Fruit fly (Drosophila melanogaster): ENCODE results near the gene CG16721.
A peak's percentile ranks its signal among the peaks of the same experiment; 100 is the strongest.

The CG16721 gene

DNA sequence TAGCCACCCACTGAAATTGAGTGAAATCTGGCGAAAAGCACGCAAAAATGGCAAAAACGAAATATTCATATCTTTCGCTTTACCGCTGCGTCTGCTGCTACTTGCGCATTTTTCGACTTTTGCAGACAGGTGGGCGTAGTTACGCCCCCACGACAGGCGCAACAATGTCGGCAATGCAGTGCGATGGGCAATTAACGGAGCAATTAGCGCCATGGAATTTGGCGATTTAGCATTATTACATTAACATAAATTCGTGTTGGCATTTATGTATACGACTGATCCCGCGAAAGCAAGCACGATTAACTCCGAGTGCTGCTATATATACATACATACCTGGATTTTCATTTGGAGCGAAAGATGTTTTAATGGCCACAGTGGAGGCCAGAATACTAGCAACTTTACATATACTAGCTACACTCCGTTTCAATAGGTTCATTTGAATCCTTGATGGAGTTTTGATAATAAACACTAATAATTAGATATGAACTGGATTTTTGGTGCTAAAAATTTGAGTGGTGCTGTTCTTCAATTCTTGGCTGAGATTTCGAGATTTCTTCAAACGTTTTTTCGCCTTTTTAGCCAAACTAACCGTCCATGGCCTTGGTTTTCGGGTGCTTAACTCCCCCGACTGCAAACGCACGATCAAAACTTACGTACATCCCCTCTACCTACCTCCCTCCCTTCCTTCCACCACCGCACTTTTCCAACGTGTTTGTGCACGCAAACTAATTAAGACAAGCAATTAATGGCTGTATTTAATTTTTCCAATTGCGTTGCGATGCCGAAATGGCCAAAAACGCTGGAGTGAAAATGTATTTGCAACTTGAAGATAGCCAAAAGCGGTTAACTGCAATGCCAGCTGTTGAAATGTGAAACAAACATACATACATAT, 17.4 kb downstream of the CG16721 start (continued):
- TF ChIP-seq E2f2 (GFP tag; IDR thresholded peaks at IDR 0.05), result 0 out of 2 replicates have a peak, but pooled peaks have one; percentile 14
- peak; percentile 33; the same call in 1 of the 2 replicates for TF ChIP-seq H2.0 (GFP tag; IDR thresholded peaks at IDR 0.05)
- TF ChIP-seq CG15269 (tag; optimal IDR thresholded peaks at IDR 0.05), result peak; percentile 30
- peak; percentile 47; the same call in 1 of the 3 replicates for TF ChIP-seq CG11695 (GFP tag; IDR thresholded peaks at IDR 0.05)
- no peak for TF ChIP-seq CG31224 (GFP tag; IDR thresholded peaks at IDR 0.05)
- no peak for TF ChIP-seq NFAT (GFP tag; IDR thresholded peaks at IDR 0.05)
- TF ChIP-seq jumu (GFP tag; optimal IDR thresholded peaks at IDR 0.05), result no peak
- no peak for TF ChIP-seq oc (tag; optimal IDR thresholded peaks at IDR 0.05)
- no peak for TF ChIP-seq Dad (GFP tag; optimal IDR thresholded peaks at IDR 0.05)
- no peak for TF ChIP-seq CG13624 (GFP tag; optimal IDR thresholded peaks at IDR 0.05)
- peak; percentile 16 for TF ChIP-seq bcd (GFP tag; optimal IDR thresholded peaks at IDR 0.05)
- TF ChIP-seq CG12659 (GFP tag; optimal IDR thresholded peaks at IDR 0.05), result peak; percentile 14
- peak; percentile 12 for TF ChIP-seq CG10267 (tag; optimal IDR thresholded peaks at IDR 0.05)
- no peak for TF ChIP-seq dm (GFP tag; optimal IDR thresholded peaks at IDR 0.05)
- TF ChIP-seq pum (GFP tag; optimal IDR thresholded peaks at IDR 0.05), result no peak
- TF ChIP-seq CG8290 (GFP tag; optimal IDR thresholded peaks at IDR 0.05), result no peak
- TF ChIP-seq CG8290 (tag; optimal IDR thresholded peaks at IDR 0.05), result peak in 1 of 2 experiments; percentile 30
- peak; percentile 9 for TF ChIP-seq Atf-2 (GFP tag; optimal IDR thresholded peaks at IDR 0.05)
- TF ChIP-seq NK7.1 (GFP tag; optimal IDR thresholded peaks at IDR 0.05), result no peak
- TF ChIP-seq Rx (GFP tag; IDR thresholded peaks at IDR 0.05), result 0 out of 2 replicates have a peak, but pooled peaks have one; percentile 33
- TF ChIP-seq Hsf (GFP tag; optimal IDR thresholded peaks at IDR 0.05), result peak; percentile 35
- TF ChIP-seq lmd (GFP tag; IDR thresholded peaks at IDR 0.05), result peak; percentile 50
- TF ChIP-seq seq (GFP tag; IDR thresholded peaks at IDR 0.05), result no peak
- no peak for TF ChIP-seq usp (GFP tag; optimal IDR thresholded peaks at IDR 0.05)
- TF ChIP-seq psq (GFP tag; optimal IDR thresholded peaks at IDR 0.05), result no peak
- TF ChIP-seq Side (GFP tag; optimal IDR thresholded peaks at IDR 0.05), result no peak
- peak; percentile 13; the same call in 1 of the 2 replicates for TF ChIP-seq CG32532 (GFP tag; IDR thresholded peaks at IDR 0.05)
- peak; percentile 42 for TF ChIP-seq CG6689 (GFP tag; IDR thresholded peaks at IDR 0.05)
- peak; percentile 53 for TF ChIP-seq Sox102F (GFP tag; optimal IDR thresholded peaks at IDR 0.05)
- no peak for TF ChIP-seq peb (GFP tag; IDR thresholded peaks at IDR 0.05)
- no peak for TF ChIP-seq ac (GFP tag; optimal IDR thresholded peaks at IDR 0.05)
- no peak for TF ChIP-seq toy (GFP tag; IDR thresholded peaks at IDR 0.05)
- TF ChIP-seq CG7928 (GFP tag; optimal IDR thresholded peaks at IDR 0.05), result no peak
- TF ChIP-seq Drgx (GFP tag; IDR thresholded peaks at IDR 0.05), result peak; percentile 53; the same call in 1 of the 2 replicates
- peak; percentile 81 for TF ChIP-seq ci (GFP tag; IDR thresholded peaks at IDR 0.05)
- peak in 1 of 2 experiments; percentile 61 for TF ChIP-seq bsh (GFP tag; optimal IDR thresholded peaks at IDR 0.05)
- peak; percentile 52; the same call in 2 of the 3 replicates for TF ChIP-seq dysf (GFP tag; IDR thresholded peaks at IDR 0.05)
- peak in 1 of 2 experiments; percentile 39 for TF ChIP-seq dpn (GFP tag; optimal IDR thresholded peaks at IDR 0.05)
- TF ChIP-seq CG4328 (GFP tag; optimal IDR thresholded peaks at IDR 0.05), result no peak
- 0 out of 2 replicates have a peak, but pooled peaks have one; percentile 17 for TF ChIP-seq CG5953 (GFP tag; IDR thresholded peaks at IDR 0.05)
- TF ChIP-seq CG6683 (GFP tag; optimal IDR thresholded peaks at IDR 0.05), result no peak
- TF ChIP-seq CG4730 (GFP tag; IDR thresholded peaks at IDR 0.05), result peak; percentile 36; the same call in 1 of the 2 replicates
- no peak for TF ChIP-seq CG1647 (GFP tag; optimal IDR thresholded peaks at IDR 0.05)
- peak; percentile 6 for TF ChIP-seq BtbVII (GFP tag; optimal IDR thresholded peaks at IDR 0.05)
- no peak for TF ChIP-seq gro (GFP tag; optimal IDR thresholded peaks at IDR 0.05)
- no peak for TF ChIP-seq CG5245 (GFP tag; optimal IDR thresholded peaks at IDR 0.05)
- no peak for TF ChIP-seq CG3407 (GFP tag; optimal IDR thresholded peaks at IDR 0.05)
- peak; percentile 36 for TF ChIP-seq Xbp1 (GFP tag; optimal IDR thresholded peaks at IDR 0.05)
- TF ChIP-seq CG12071 (GFP tag; optimal IDR thresholded peaks at IDR 0.05), result no peak
- TF ChIP-seq CG7357 (GFP tag; IDR thresholded peaks at IDR 0.05), result 0 out of 3 replicates have a peak, but pooled peaks have one; percentile 39
